Fruit fly (Drosophila melanogaster): Measurements from ENCODE around the gene CG7384.
A peak's percentile ranks its signal among the peaks of the same experiment; 100 is the strongest.

dm6 chr2L:10506557-10507252 is 3.5 kb downstream of the CG7384 start, which contains the start of the genes Myo31DF and CG6094:
- TF ChIP-seq sage (GFP tag; optimal IDR thresholded peaks at IDR 0.05) (no peak), sv (GFP tag; optimal IDR thresholded peaks at IDR 0.05) (no peak), Hr83 (GFP tag; optimal IDR thresholded peaks at IDR 0.05; ENCODE audit: poor library complexity, severe bottlenecking) (no peak), usp (GFP tag; optimal IDR thresholded peaks at IDR 0.05) (no peak), N (GFP tag; optimal IDR thresholded peaks at IDR 0.05) (peak; percentile 89), rgr (GFP tag; optimal IDR thresholded peaks at IDR 0.05) (peak; percentile 29), brk (GFP tag; optimal IDR thresholded peaks at IDR 0.05) (no peak), psq (GFP tag; optimal IDR thresholded peaks at IDR 0.05) (peak; percentile 16), fru (GFP tag; optimal IDR thresholded peaks at IDR 0.05) (no peak), dl (GFP tag; optimal IDR thresholded peaks at IDR 0.05; ENCODE audit: insufficient read depth in 1 of 2, partially characterized antibody in 2 of 2) (no peak)

Measured in whole organism, wandering third instar larva.